Worm (Caenorhabditis elegans) whole organism, early embryonic: Measurements from ENCODE around the gene taf-6.2.

Experiments used
- B0310.2 ChIP-seq: sonication (generic microtip); optimal IDR thresholded peaks from 2 replicates; lab custom pipeline; 2016; ENCODE audit warnings: mild to moderate bottlenecking, missing genetic modification characterization, missing compliant biosample characterization
- aly-1 ChIP-seq: sonication (generic microtip); optimal IDR thresholded peaks from 2 replicates; lab custom pipeline; 2016; ENCODE audit warnings: missing genetic modification characterization, missing compliant biosample characterization
- ama-1 ChIP-seq: fragments of 150-350 bp; optimal IDR thresholded peaks from 2 replicates; lab custom pipeline; 2014
- ceh-13 ChIP-seq: fragments of 200-800 bp; sonication (Bioruptor generic); optimal IDR thresholded peaks from 2 replicates; lab custom pipeline; 2018; ENCODE audit warnings: mild to moderate bottlenecking, missing genetic modification characterization, missing compliant biosample characterization
- ceh-36 ChIP-seq: sonication (generic microtip); optimal IDR thresholded peaks from 2 replicates; lab custom pipeline; 2016; ENCODE audit warnings: missing genetic modification characterization, inconsistent platforms, missing compliant biosample characterization
- ets-7 ChIP-seq: sonication (generic microtip); optimal IDR thresholded peaks from 2 replicates; lab custom pipeline; 2016; ENCODE audit warnings: missing genotype, missing genetic modification characterization, missing compliant biosample characterization
- flt-1 ChIP-seq: fragments of 200-800 bp; sonication (Bioruptor generic); IDR thresholded peaks from 2 replicates; pipeline ENCODE4 v1.3.6; 2022; ENCODE audit warnings: missing genetic modification characterization, missing compliant biosample characterization
- hmg-4 ChIP-seq: fragments of 200-800 bp; sonication (Bioruptor generic); optimal IDR thresholded peaks from 2 replicates; lab custom pipeline; 2018; ENCODE audit warnings: mild to moderate bottlenecking, missing genetic modification characterization, missing compliant biosample characterization
- hnd-1 ChIP-seq: sonication (generic microtip); optimal IDR thresholded peaks from 2 replicates; lab custom pipeline; 2016; ENCODE audit warnings: missing genetic modification characterization, missing compliant biosample characterization
- pes-1 ChIP-seq: fragments of 200-800 bp; sonication (Bioruptor generic); IDR thresholded peaks from 2 replicates; pipeline ENCODE4 v1.3.6; 2022; ENCODE audit warnings: missing genetic modification reagents, missing genetic modification characterization, missing compliant biosample characterization
- scrt-1 ChIP-seq: fragments of 200-800 bp; sonication (Bioruptor generic); IDR thresholded peaks from 2 replicates; pipeline ENCODE4 v1.3.6; 2022; ENCODE audit warnings: missing genetic modification characterization, missing compliant biosample characterization
- sea-1 ChIP-seq: fragments of 200-800 bp; sonication (Bioruptor generic); conservative IDR thresholded peaks from 2 replicates; pipeline ENCODE4 v1.3.6; 2022; ENCODE audit warnings: missing genetic modification characterization, missing compliant biosample characterization
- tbx-11 ChIP-seq: fragments of 200-800 bp; sonication (Bioruptor generic); IDR thresholded peaks from 2 replicates; pipeline ENCODE4 v1.3.6; 2022; ENCODE audit warnings: missing genetic modification characterization, missing compliant biosample characterization

DNA sequence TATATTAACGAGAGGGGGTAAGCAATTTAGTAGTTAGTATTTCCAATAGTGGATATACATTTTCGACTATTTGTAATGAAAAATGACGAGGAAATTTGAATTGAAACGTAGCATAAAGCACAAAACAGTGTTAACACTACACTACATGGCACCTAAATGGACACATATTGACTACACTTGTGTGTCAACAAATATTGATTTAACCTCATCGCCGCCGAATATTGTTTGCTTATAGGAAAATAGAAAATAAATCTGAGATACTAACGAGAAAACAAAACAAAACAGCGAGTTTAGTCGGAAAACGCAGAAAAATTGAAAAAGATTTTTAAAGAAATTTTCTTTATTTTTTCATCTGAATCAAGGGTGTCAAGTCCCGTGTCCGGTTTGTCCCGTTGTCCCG lies 26.1 kb upstream of the taf-6.2 start:
- TF ChIP-seq B0310.2 (no peak), flt-1 (GFP tag; lab: Robert Waterston, UW) (no peak), ama-1 (lab: Kevin White, UChicago) (no peak), hnd-1 (tag; lab: Kevin White, UChicago) (no peak), tbx-11 (no peak), aly-1 (tag; lab: Kevin White, UChicago) (no peak), ceh-36 (tag; lab: Kevin White, UChicago) (no peak), sea-1 (GFP tag; lab: Robert Waterston, UW) (no peak), pes-1 (no peak), hmg-4 (GFP tag; lab: Kevin White, UChicago) (no peak), ets-7 (no peak), ceh-13 (GFP tag; lab: Kevin White, UChicago) (no peak), scrt-1 (GFP tag; lab: Robert Waterston, UW) (no peak)
